Worm (Caenorhabditis elegans) whole organism, young adult: Measurements from ENCODE around the gene npp-5.

Source experiments
- B0019.2 ChIP-seq: fragments of 200-800 bp; sonication (Bioruptor generic); conservative IDR thresholded peaks from 2 replicates; pipeline ENCODE4 v1.3.6; 2022; ENCODE audit warnings: missing genetic modification reagents, missing genetic modification characterization, missing compliant biosample characterization
- B0261.1 ChIP-seq: sonication (generic microtip); optimal IDR thresholded peaks from 2 replicates; lab custom pipeline; 2016; ENCODE audit warnings: mild to moderate bottlenecking, missing genetic modification characterization, moderate library complexity, missing compliant biosample characterization
- C17E4.6 ChIP-seq: fragments of 200-800 bp; sonication (Bioruptor generic); IDR thresholded peaks from 2 replicates; pipeline ENCODE4 v1.3.6; 2022; ENCODE audit warnings: missing genetic modification reagents, missing genetic modification characterization, missing compliant biosample characterization
- F10E7.11 ChIP-seq: sonication (generic microtip); optimal IDR thresholded peaks from 2 replicates; lab custom pipeline; 2017; ENCODE audit warnings: mild to moderate bottlenecking, missing genetic modification characterization, moderate library complexity, missing compliant biosample characterization
- F22D6.2 ChIP-seq: sonication (generic microtip); optimal IDR thresholded peaks from 2 replicates; lab custom pipeline; 2016; ENCODE audit warnings: mild to moderate bottlenecking, missing genetic modification characterization, missing compliant biosample characterization
- F39B2.1 ChIP-seq: fragments of 200-800 bp; sonication (Bioruptor generic); IDR thresholded peaks from 2 replicates; pipeline ENCODE4 v1.3.6; 2022; ENCODE audit warnings: missing genetic modification reagents, missing genetic modification characterization, missing compliant biosample characterization
- F55B11.4 ChIP-seq: sonication (generic microtip); optimal IDR thresholded peaks from 2 replicates; lab custom pipeline; 2016; ENCODE audit warnings: missing compliant biosample characterization, missing genetic modification characterization, borderline replicate concordance; ENCODE audit not compliant: insufficient read depth
- F57C9.4 ChIP-seq: sonication (generic microtip); optimal IDR thresholded peaks from 2 replicates; lab custom pipeline; 2017; ENCODE audit warnings: mild to moderate bottlenecking, missing genetic modification characterization, missing compliant biosample characterization
- K12H6.12 ChIP-seq: fragments of 200-800 bp; sonication (Bioruptor generic); optimal IDR thresholded peaks from 2 replicates; lab custom pipeline; 2018; ENCODE audit warnings: mild to moderate bottlenecking, missing genetic modification characterization, missing compliant biosample characterization
- T07F8.4 ChIP-seq: sonication (generic microtip); optimal IDR thresholded peaks from 2 replicates; lab custom pipeline; 2016; ENCODE audit warnings: mild to moderate bottlenecking, missing genetic modification characterization, moderate library complexity, missing compliant biosample characterization
- Y67H2A.10 ChIP-seq: fragments of 200-800 bp; sonication (Bioruptor generic); conservative IDR thresholded peaks from 2 replicates; pipeline ENCODE4 v1.3.6; 2022; ENCODE audit warnings: missing genetic modification reagents, missing genetic modification characterization, missing compliant biosample characterization
- Y79H2A.3 ChIP-seq: fragments of 200-800 bp; sonication (Bioruptor generic); conservative IDR thresholded peaks from 2 replicates; pipeline ENCODE4 v1.3.6; 2022; ENCODE audit warnings: missing genetic modification reagents, missing genetic modification characterization, missing compliant biosample characterization
- ZK185.1 ChIP-seq: sonication (generic microtip); optimal IDR thresholded peaks from 2 replicates; lab custom pipeline; 2016; ENCODE audit warnings: mild to moderate bottlenecking, missing genetic modification characterization, missing compliant biosample characterization; ENCODE audit not compliant: poor library complexity, severe bottlenecking
- aptf-2 ChIP-seq: fragments of 200-800 bp; sonication (Bioruptor generic); conservative IDR thresholded peaks from 2 replicates; pipeline ENCODE4 v1.3.6; 2022; ENCODE audit warnings: missing genetic modification reagents, missing genetic modification characterization, missing compliant biosample characterization
- aptf-3 ChIP-seq: fragments of 200-800 bp; sonication (Bioruptor generic); IDR thresholded peaks from 2 replicates; pipeline ENCODE4 v1.3.6; 2022; ENCODE audit warnings: missing genetic modification characterization, missing compliant biosample characterization
- atf-7 ChIP-seq: sonication (generic microtip); optimal IDR thresholded peaks from 2 replicates; lab custom pipeline; 2017; ENCODE audit warnings: mild to moderate bottlenecking, missing genetic modification characterization, missing compliant biosample characterization
- attf-5 ChIP-seq: fragments of 200-800 bp; sonication (Bioruptor generic); optimal IDR thresholded peaks from 2 replicates; lab custom pipeline; 2018; ENCODE audit warnings: mild to moderate bottlenecking, missing genetic modification characterization, missing compliant biosample characterization
- ceh-100 ChIP-seq: fragments of 200-800 bp; sonication (Bioruptor generic); IDR thresholded peaks from 2 replicates; pipeline ENCODE4 v1.3.6; 2022; ENCODE audit warnings: missing genetic modification reagents, missing genetic modification characterization, missing compliant biosample characterization
- ceh-91 ChIP-seq: fragments of 200-800 bp; sonication (Bioruptor generic); IDR thresholded peaks from 2 replicates; pipeline ENCODE4 v1.3.6; 2022; ENCODE audit warnings: missing genetic modification reagents, missing genetic modification characterization, missing compliant biosample characterization
- dox-1 ChIP-seq: fragments of 200-800 bp; sonication (Bioruptor generic); IDR thresholded peaks from 2 replicates; pipeline ENCODE4 v1.3.6; 2022; ENCODE audit warnings: missing genetic modification reagents, missing genetic modification characterization, missing compliant biosample characterization
- dpff-1 ChIP-seq: sonication (generic microtip); optimal IDR thresholded peaks from 2 replicates; lab custom pipeline; 2017; ENCODE audit warnings: mild to moderate bottlenecking, missing genetic modification characterization, missing compliant biosample characterization
- efl-1 ChIP-seq: fragments of 150-350 bp; optimal IDR thresholded peaks from 2 replicates; lab custom pipeline; 2014; ENCODE audit warnings: missing biosample characterization, missing genetic modification reagents, missing genetic modification characterization
- ets-4 ChIP-seq: fragments of 200-800 bp; sonication (Bioruptor generic); optimal IDR thresholded peaks from 2 replicates; lab custom pipeline; 2018; ENCODE audit warnings: mild to moderate bottlenecking, missing genetic modification characterization, missing compliant biosample characterization
- fkh-3 ChIP-seq: sonication (generic microtip); optimal IDR thresholded peaks from 2 replicates; lab custom pipeline; 2016; ENCODE audit warnings: mild to moderate bottlenecking, missing genetic modification characterization, missing compliant biosample characterization
- gei-17 ChIP-seq: fragments of 200-800 bp; sonication (Bioruptor generic); optimal IDR thresholded peaks from 2 replicates; lab custom pipeline; 2018; ENCODE audit warnings: mild to moderate bottlenecking, missing genetic modification characterization, missing compliant biosample characterization
- hrde-1 ChIP-seq: sonication (generic microtip); optimal IDR thresholded peaks from 2 replicates; lab custom pipeline; 2016; ENCODE audit warnings: missing genetic modification characterization, mild to moderate bottlenecking, missing compliant biosample characterization, moderate library complexity, missing genotype, missing genetic modification reagents, borderline replicate concordance
- lin-35 ChIP-seq, 3 experiments: fragments of 150-350 bp in 2 of 3; sonication (generic microtip) in 1 of 3; optimal IDR thresholded peaks; 2 replicates each; lab custom pipeline; 2014 to 2018; ENCODE audit warnings: missing biosample characterization in 3 of 3, missing genetic modification characterization in 3 of 3, missing genetic modification reagents in 3 of 3
- lsl-1 ChIP-seq: fragments of 200-800 bp; sonication (Bioruptor generic); optimal IDR thresholded peaks from 2 replicates; lab custom pipeline; 2018; ENCODE audit warnings: mild to moderate bottlenecking, missing genetic modification characterization, moderate library complexity, missing compliant biosample characterization
- madf-10 ChIP-seq: sonication (generic microtip); optimal IDR thresholded peaks from 2 replicates; lab custom pipeline; 2016; ENCODE audit warnings: mild to moderate bottlenecking, missing genetic modification characterization, missing compliant biosample characterization
- madf-3 ChIP-seq: fragments of 200-800 bp; sonication (Bioruptor generic); IDR thresholded peaks from 2 replicates; pipeline ENCODE4 v1.3.6; 2022; ENCODE audit warnings: missing genetic modification reagents, missing genetic modification characterization, missing compliant biosample characterization
- mes-4 ChIP-seq: sonication (generic microtip); optimal IDR thresholded peaks from 2 replicates; lab custom pipeline; 2016; ENCODE audit warnings: missing genotype, missing genetic modification characterization, missing compliant biosample characterization
- nhr-179 ChIP-seq: sonication (generic microtip); optimal IDR thresholded peaks from 2 replicates; lab custom pipeline; 2016; ENCODE audit warnings: mild to moderate bottlenecking, missing genetic modification characterization, missing compliant biosample characterization
- nhr-90 ChIP-seq: sonication (generic microtip); optimal IDR thresholded peaks from 2 replicates; lab custom pipeline; 2016; ENCODE audit warnings: missing genotype, mild to moderate bottlenecking, missing genetic modification characterization, missing compliant biosample characterization
- pha-4 ChIP-seq: fragments of 150-350 bp; sonication (generic microtip); optimal IDR thresholded peaks from 2 replicates; lab custom pipeline; 2014; ENCODE audit warnings: missing biosample characterization, missing genetic modification reagents, missing genetic modification characterization
- rcor-1 ChIP-seq: fragments of 200-800 bp; sonication (Bioruptor generic); IDR thresholded peaks from 2 replicates; pipeline ENCODE4 v1.3.6; 2022; ENCODE audit warnings: missing genetic modification reagents, missing genetic modification characterization, missing compliant biosample characterization
- rpc-1 ChIP-seq, 2 experiments: fragments of 150-350 bp in 1 of 2; sonication (generic microtip) in 1 of 2; optimal IDR thresholded peaks; 2 replicates each; lab custom pipeline; 2014 to 2018; ENCODE audit warnings: missing biosample characterization in 1 of 2, missing genetic modification characterization in 1 of 2, missing genetic modification reagents in 1 of 2, missing genotype in 1 of 2
- sdz-38 ChIP-seq: sonication (generic microtip); optimal IDR thresholded peaks from 2 replicates; lab custom pipeline; 2016; ENCODE audit warnings: missing genotype, missing genetic modification characterization, missing compliant biosample characterization
- sea-2 ChIP-seq: fragments of 200-800 bp; sonication (Bioruptor generic); IDR thresholded peaks from 2 replicates; pipeline ENCODE4 v1.3.6; 2022; ENCODE audit warnings: missing genetic modification characterization, missing compliant biosample characterization
- snpc-4 ChIP-seq, 5 experiments: fragments of 150-350 bp in 1 of 5; sonication (generic microtip) in 4 of 5; optimal IDR thresholded peaks; 2 replicates each; lab custom pipeline; 2014 to 2018; ENCODE audit warnings: missing genetic modification characterization in 5 of 5, missing biosample characterization in 3 of 5, antibody characterized with exemption in 2 of 5, mild to moderate bottlenecking in 2 of 5, missing compliant biosample characterization in 2 of 5, missing genotype in 2 of 5, moderate library complexity in 2 of 5, missing genetic modification reagents in 1 of 5
- somi-1 ChIP-seq: fragments of 200-800 bp; sonication (Bioruptor generic); optimal IDR thresholded peaks from 2 replicates; lab custom pipeline; 2018; ENCODE audit warnings: mild to moderate bottlenecking, missing genetic modification characterization, missing compliant biosample characterization
- sptf-2 ChIP-seq: fragments of 200-800 bp; sonication (Bioruptor generic); optimal IDR thresholded peaks from 2 replicates; lab custom pipeline; 2018; ENCODE audit warnings: mild to moderate bottlenecking, missing genetic modification characterization, missing compliant biosample characterization
- tbp1 ChIP-seq: fragments of 200-800 bp; sonication (Bioruptor generic); optimal IDR thresholded peaks from 2 replicates; lab custom pipeline; 2018; ENCODE audit warnings: mild to moderate bottlenecking, missing genetic modification characterization, missing compliant biosample characterization
- tbx-9 ChIP-seq: sonication (generic microtip); optimal IDR thresholded peaks from 2 replicates; lab custom pipeline; 2016; ENCODE audit warnings: borderline replicate concordance, missing genetic modification characterization, inconsistent platforms, missing compliant biosample characterization
- xnd-1 ChIP-seq: sonication (generic microtip); optimal IDR thresholded peaks from 2 replicates; lab custom pipeline; 2016; ENCODE audit warnings: missing genotype, missing genetic modification reagents, missing genetic modification characterization, missing compliant biosample characterization
- ztf-25 ChIP-seq: fragments of 200-800 bp; sonication (Bioruptor generic); IDR thresholded peaks from 2 replicates; pipeline ENCODE4 v1.3.6; 2022; ENCODE audit warnings: missing genetic modification reagents, missing genetic modification characterization, missing compliant biosample characterization
- ztf-3 ChIP-seq: fragments of 200-800 bp; sonication (Bioruptor generic); optimal IDR thresholded peaks from 2 replicates; lab custom pipeline; 2018; ENCODE audit warnings: mild to moderate bottlenecking, missing genetic modification characterization, missing compliant biosample characterization

npp-5 gene

ce11 chrII:11634681-11635527 lies 35.3 kb upstream of the npp-5 start (continued):
- TF ChIP-seq gei-17 (GFP tag; lab: Kevin White, UChicago) (no peak), nhr-90 (tag; lab: Kevin White, UChicago) (peak; percentile 52), aptf-2 (GFP tag; lab: Robert Waterston, UW) (no peak), sptf-2 (GFP tag; lab: Kevin White, UChicago) (no peak), ztf-3 (GFP tag; lab: Kevin White, UChicago) (no peak), sea-2 (GFP tag; lab: Robert Waterston, UW) (no peak), efl-1 (no peak), Y79H2A.3 (GFP tag; lab: Robert Waterston, UW) (no peak), madf-3 (GFP tag; lab: Robert Waterston, UW) (0 out of 2 replicates have a peak, but pooled peaks have one; percentile 40), madf-10 (peak; percentile 87), sdz-38 (tag; lab: Kevin White, UChicago) (no peak), snpc-4 (GFP tag; optimal IDR thresholded peaks at IDR 0.05; lab: Kevin White, UChicago) (no peak), snpc-4 (tag; optimal IDR thresholded peaks at IDR 0.05; lab: Kevin White, UChicago) (peak; percentile 8 to 49 (median 27)), rcor-1 (GFP tag; lab: Robert Waterston, UW) (peak; percentile 70), pha-4 (tag; lab: Kevin White, UChicago) (no peak), nhr-179 (tag; lab: Kevin White, UChicago) (no peak), atf-7 (peak; percentile 39), tbx-9 (no peak), K12H6.12 (peak; percentile 81), hrde-1 (tag; lab: Kevin White, UChicago) (no peak), lin-35 (GFP tag; optimal IDR thresholded peaks at IDR 0.05; lab: Kevin White, UChicago) (peak in 1 of 3 experiments; percentile 44), xnd-1 (tag; lab: Kevin White, UChicago) (no peak), T07F8.4 (tag; lab: Kevin White, UChicago) (no peak), rpc-1 (optimal IDR thresholded peaks at IDR 0.05; lab: Kevin White, UChicago) (no peak), rpc-1 (tag; optimal IDR thresholded peaks at IDR 0.05; lab: Kevin White, UChicago) (no peak), B0019.2 (no peak), dpff-1 (tag; lab: Kevin White, UChicago) (no peak), Y67H2A.10 (GFP tag; lab: Robert Waterston, UW) (no peak), C17E4.6 (GFP tag; lab: Robert Waterston, UW) (no peak), F10E7.11 (tag; lab: Kevin White, UChicago) (no peak), B0261.1 (tag; lab: Kevin White, UChicago) (no peak), fkh-3 (tag; lab: Kevin White, UChicago) (no peak), mes-4 (tag; lab: Kevin White, UChicago) (no peak), ZK185.1 (tag; lab: Kevin White, UChicago) (peak; percentile 54), attf-5 (GFP tag; lab: Kevin White, UChicago) (peak; percentile 76), F39B2.1 (GFP tag; lab: Robert Waterston, UW) (no peak), tbp1 (peak; percentile 55), F55B11.4 (tag; lab: Kevin White, UChicago) (no peak), ceh-91 (no peak), ztf-25 (no peak), ets-4 (GFP tag; lab: Kevin White, UChicago) (peak; percentile 58), dox-1 (GFP tag; lab: Robert Waterston, UW) (peak; percentile 80), ceh-100 (GFP tag; lab: Robert Waterston, UW) (no peak), aptf-3 (GFP tag; lab: Robert Waterston, UW) (no peak), F57C9.4 (tag; lab: Kevin White, UChicago) (no peak), F22D6.2 (no peak), lsl-1 (GFP tag; lab: Kevin White, UChicago) (peak; percentile 3), somi-1 (peak; percentile 60)
